Fruit fly (Drosophila melanogaster) S2 (cell line): Measurements from ENCODE around the gene sunz.

Source experiments
- CG8478 ChIP-seq: fragments of >200 bp; optimal IDR thresholded peaks from 2 replicates; lab custom pipeline; 2018
- CTCF ChIP-seq, 2 experiments: fragments of >200 bp; optimal IDR thresholded peaks; 2 replicates each; lab custom pipeline; 2018

The sunz gene

dm6 chr3R:6629851-6630250 lies at the start of gene sunz:
sunz (plus strand) TSS chr3R:6630151.
- TF ChIP-seq CG8478 (lab: Kevin White, UChicago) (no peak), CTCF (optimal IDR thresholded peaks at IDR 0.05; lab: Kevin White, UChicago) (no peak)

dm6 chr3R:6580484-6580883 lies 49.5 kb upstream of the sunz start, which contains the start of gene CG2336:
CG2336 (plus strand) TSS chr3R:6580784.
- TF ChIP-seq CG8478 (lab: Kevin White, UChicago), result no peak
- TF ChIP-seq CTCF (optimal IDR thresholded peaks at IDR 0.05; lab: Kevin White, UChicago), result no peak

- TF ChIP-seq CTCF (optimal IDR thresholded peaks at IDR 0.05; lab: Kevin White, UChicago) (no peak), CG8478 (lab: Kevin White, UChicago) (no peak)
These were observed 36.8 kb upstream of the sunz start, which contains the start of gene dpr11 for dm6 chr3R:6593068-6593567. dpr11 (minus strand) TSS chr3R:6593330.

dm6 chr3R:6597922-6598321 lies 32.0 kb upstream of the sunz start, which contains the start of gene CG1138:
CG1138 (minus strand) TSS chr3R:6598022.
- TF ChIP-seq CTCF (optimal IDR thresholded peaks at IDR 0.05; lab: Kevin White, UChicago), result no peak

- TF ChIP-seq CTCF (optimal IDR thresholded peaks at IDR 0.05; lab: Kevin White, UChicago), result no peak
- no peak for TF ChIP-seq CG8478 (lab: Kevin White, UChicago)
These were observed 29.0 kb upstream of the sunz start, which contains the start of gene CG31482 for dm6 chr3R:6600942-6601341. CG31482 (plus strand) TSS chr3R:6601242.

- TF ChIP-seq CG8478 (lab: Kevin White, UChicago) (no peak), CTCF (optimal IDR thresholded peaks at IDR 0.05; lab: Kevin White, UChicago) (peak; percentile 21 to 73)
These were observed 24.8 kb upstream of the sunz start for dm6 chr3R:6605142-6605541.

- TF ChIP-seq CG8478 (lab: Kevin White, UChicago), result no peak
- TF ChIP-seq CTCF (optimal IDR thresholded peaks at IDR 0.05; lab: Kevin White, UChicago), result no peak
These were observed 21.1 kb upstream of the sunz start, which contains the start of gene glob2 for dm6 chr3R:6608814-6609213. glob2 (minus strand) TSS chr3R:6608914.

- TF ChIP-seq CG8478 (lab: Kevin White, UChicago) (no peak), CTCF (optimal IDR thresholded peaks at IDR 0.05; lab: Kevin White, UChicago) (no peak)
These were observed 2.2 kb upstream of the sunz start, which contains the start of gene sowi for dm6 chr3R:6627800-6628199. sowi (minus strand) TSS chr3R:6627900.

dm6 chr3R:6629221-6629620 lies 730 bp upstream of the sunz start, which contains the start of gene CG15177:
CG15177 (minus strand) TSS chr3R:6629321.
- no peak for TF ChIP-seq CG8478 (lab: Kevin White, UChicago)
- TF ChIP-seq CTCF (optimal IDR thresholded peaks at IDR 0.05; lab: Kevin White, UChicago), result no peak

- TF ChIP-seq CTCF (optimal IDR thresholded peaks at IDR 0.05; lab: Kevin White, UChicago) (no peak), CG8478 (lab: Kevin White, UChicago) (no peak)
These were observed 11.0 kb downstream of the sunz start, which contains the start of gene CG31286 for dm6 chr3R:6640932-6641331. CG31286 (plus strand) TSS chr3R:6641232.

- TF ChIP-seq CG8478 (lab: Kevin White, UChicago) (no peak), CTCF (optimal IDR thresholded peaks at IDR 0.05; lab: Kevin White, UChicago) (no peak)
These were observed 14.4 kb downstream of the sunz start, which contains the start of gene Ass for dm6 chr3R:6644334-6644733. Ass (minus strand) TSS chr3R:6644434.

- TF ChIP-seq CTCF (optimal IDR thresholded peaks at IDR 0.05; lab: Kevin White, UChicago) (peak; percentile 57 to 69), CG8478 (lab: Kevin White, UChicago) (no peak)
These were observed 16.8 kb downstream of the sunz start, which contains the start of gene Taf1 for dm6 chr3R:6646740-6647139. Taf1 (plus strand) TSS chr3R:6646889.

- peak; percentile 6 to 56 for TF ChIP-seq CTCF (optimal IDR thresholded peaks at IDR 0.05; lab: Kevin White, UChicago)
- no peak for TF ChIP-seq CG8478 (lab: Kevin White, UChicago)
These were observed 27.6 kb downstream of the sunz start, which contains the start of the genes CG1307 and twr for dm6 chr3R:6657278-6658246. CG1307 (minus strand) TSS chr3R:6657442. twr (plus strand) TSS chr3R:6657882.

dm6 chr3R:6659941-6660340 lies 30.0 kb downstream of the sunz start, which contains the start of gene agt:
agt (minus strand) TSS chr3R:6660100.
- TF ChIP-seq CG8478 (lab: Kevin White, UChicago) (no peak), CTCF (optimal IDR thresholded peaks at IDR 0.05; lab: Kevin White, UChicago) (peak; percentile 70 to 74)
